Worm (Caenorhabditis elegans) whole organism, L4 larva: ENCODE results near the gene C18A3.11.

Source experiments
- F44E2.7 ChIP-seq: fragments of 200-800 bp; sonication (Bioruptor generic); IDR thresholded peaks from 2 replicates; pipeline ENCODE4 v2.1.2; 2022; ENCODE audit warnings: missing genetic modification characterization, missing compliant biosample characterization
- R02D3.7 ChIP-seq: fragments of 150-350 bp; sonication (generic microtip); optimal IDR thresholded peaks from 3 replicates; lab custom pipeline; 2014; ENCODE audit warnings: missing biosample characterization, missing genetic modification characterization
- Y105C5A.15 ChIP-seq: fragments of 200-800 bp; sonication (Bioruptor generic); IDR thresholded peaks from 2 replicates; pipeline ENCODE4 v1.3.6; 2022; ENCODE audit warnings: missing genetic modification characterization, missing compliant biosample characterization
- arid-1 ChIP-seq: fragments of 200-800 bp; sonication (Bioruptor generic); conservative IDR thresholded peaks from 2 replicates; pipeline ENCODE4 v1.3.6; 2022; ENCODE audit warnings: missing genetic modification reagents, missing genetic modification characterization, missing compliant biosample characterization
- ceh-28 ChIP-seq: fragments of 150-350 bp; optimal IDR thresholded peaks from 2 replicates; lab custom pipeline; 2014; ENCODE audit warnings: missing biosample characterization, missing genetic modification reagents, missing genetic modification characterization
- ces-1 ChIP-seq: fragments of 150-350 bp; sonication (generic microtip); optimal IDR thresholded peaks from 4 replicates; lab custom pipeline; 2014; ENCODE audit warnings: missing biosample characterization, missing genetic modification reagents, missing genetic modification characterization
- cey-2 ChIP-seq: sonication (generic microtip); optimal IDR thresholded peaks from 3 replicates; lab custom pipeline; 2017; ENCODE audit warnings: missing genetic modification characterization, mild to moderate bottlenecking, missing compliant biosample characterization, antibody characterized with exemption, borderline replicate concordance; ENCODE audit not compliant: insufficient read depth
- daf-16 ChIP-seq, 3 experiments: sonication (generic microtip); optimal IDR thresholded peaks; 2 replicates each; lab custom pipeline; 2016 to 2017; ENCODE audit warnings: missing genetic modification characterization in 3 of 3, missing genetic modification reagents in 3 of 3, mild to moderate bottlenecking in 2 of 3, missing compliant biosample characterization in 2 of 3, missing biosample characterization in 1 of 3, moderate library complexity in 1 of 3
- dmd-6 ChIP-seq: fragments of 200-800 bp; sonication (Bioruptor generic); IDR thresholded peaks from 2 replicates; pipeline ENCODE4 v1.3.6; 2022; ENCODE audit warnings: missing genetic modification reagents, missing genetic modification characterization, missing compliant biosample characterization
- dve-1 ChIP-seq: sonication (generic microtip); optimal IDR thresholded peaks from 2 replicates; lab custom pipeline; 2017; ENCODE audit warnings: antibody characterized with exemption, mild to moderate bottlenecking, missing genetic modification characterization, missing compliant biosample characterization; ENCODE audit not compliant: insufficient read depth
- egl-43 ChIP-seq: fragments of 200-800 bp; sonication (Bioruptor generic); IDR thresholded peaks from 2 replicates; pipeline ENCODE4 v1.3.6; 2022; ENCODE audit warnings: missing genetic modification reagents, missing genetic modification characterization, missing compliant biosample characterization
- fos-1 ChIP-seq: fragments of 150-350 bp; optimal IDR thresholded peaks from 2 replicates; lab custom pipeline; 2014; ENCODE audit warnings: missing biosample characterization, missing genetic modification characterization
- hlh-11 ChIP-seq: fragments of 200-800 bp; sonication (Bioruptor generic); optimal IDR thresholded peaks from 2 replicates; lab custom pipeline; 2018; ENCODE audit warnings: mild to moderate bottlenecking, missing genetic modification characterization, missing compliant biosample characterization
- lin-29 ChIP-seq: fragments of 200-800 bp; sonication (Bioruptor generic); IDR thresholded peaks from 2 replicates; pipeline ENCODE4 v1.3.6; 2022; ENCODE audit warnings: missing genetic modification reagents, missing genetic modification characterization, missing compliant biosample characterization
- nhr-237 ChIP-seq: sonication (generic microtip); optimal IDR thresholded peaks from 2 replicates; lab custom pipeline; 2017; ENCODE audit warnings: missing biosample characterization, missing genetic modification characterization
- nhr-25 ChIP-seq: sonication (generic microtip); optimal IDR thresholded peaks from 2 replicates; lab custom pipeline; 2017; ENCODE audit warnings: missing genetic modification characterization, mild to moderate bottlenecking, missing compliant biosample characterization, antibody characterized with exemption, moderate library complexity, borderline replicate concordance; ENCODE audit not compliant: insufficient read depth
- nhr-28 ChIP-seq: fragments of 150-350 bp; optimal IDR thresholded peaks from 2 replicates; lab custom pipeline; 2014; ENCODE audit warnings: missing biosample characterization, missing genetic modification characterization
- pha-4 ChIP-seq, 2 experiments: fragments of 150-350 bp in 1 of 2; fragments of 200-800 bp in 1 of 2; sonication (Bioruptor generic) in 1 of 2; IDR thresholded peaks in 1 of 2; optimal IDR thresholded peaks in 1 of 2; 2 replicates each; pipeline versions ENCODE4 v1.3.6 to Lab custom; 2014 to 2022; ENCODE audit warnings: missing genetic modification characterization in 2 of 2, missing genetic modification reagents in 2 of 2, missing biosample characterization in 1 of 2, missing compliant biosample characterization in 1 of 2
- pqm-1 ChIP-seq: sonication (generic microtip); optimal IDR thresholded peaks from 2 replicates; lab custom pipeline; 2017; ENCODE audit warnings: missing biosample characterization, missing genetic modification characterization
- sdz-12 ChIP-seq: fragments of 200-800 bp; sonication (Bioruptor generic); optimal IDR thresholded peaks from 2 replicates; lab custom pipeline; 2018; ENCODE audit warnings: mild to moderate bottlenecking, missing genetic modification characterization, missing compliant biosample characterization
- skn-1 ChIP-seq: fragments of 150-350 bp; optimal IDR thresholded peaks from 2 replicates; lab custom pipeline; 2014; ENCODE audit warnings: missing biosample characterization, missing genetic modification characterization
- spr-1 ChIP-seq: sonication (generic microtip); optimal IDR thresholded peaks from 2 replicates; lab custom pipeline; 2016; ENCODE audit warnings: mild to moderate bottlenecking, missing genetic modification characterization, missing compliant biosample characterization
- spr-3 ChIP-seq: fragments of 200-800 bp; sonication (Bioruptor generic); optimal IDR thresholded peaks from 2 replicates; lab custom pipeline; 2018; ENCODE audit warnings: mild to moderate bottlenecking, missing genetic modification characterization, missing compliant biosample characterization
- unc-130 ChIP-seq: sonication (generic microtip); optimal IDR thresholded peaks from 2 replicates; lab custom pipeline; 2016; ENCODE audit warnings: missing genetic modification reagents, missing genetic modification characterization, missing compliant biosample characterization
- unc-62 ChIP-seq, 3 experiments: fragments of 150-350 bp in 1 of 3; sonication (generic microtip); optimal IDR thresholded peaks in 2 of 3; peaks in 1 of 3; 1 replicate in 1 of 3; 2 replicates in 2 of 3; lab custom pipeline; 2014 to 2017; ENCODE audit warnings: missing biosample characterization in 3 of 3, missing genetic modification characterization in 3 of 3, missing genetic modification reagents in 3 of 3, missing genotype in 1 of 3
- zag-1 ChIP-seq: fragments of 150-350 bp; optimal IDR thresholded peaks from 2 replicates; lab custom pipeline; 2014; ENCODE audit warnings: missing biosample characterization, missing genetic modification characterization
- zfp-2 ChIP-seq: sonication (generic microtip); optimal IDR thresholded peaks from 2 replicates; lab custom pipeline; 2016; ENCODE audit warnings: mild to moderate bottlenecking, missing genetic modification characterization, missing compliant biosample characterization

The C18A3.11 gene

DNA sequence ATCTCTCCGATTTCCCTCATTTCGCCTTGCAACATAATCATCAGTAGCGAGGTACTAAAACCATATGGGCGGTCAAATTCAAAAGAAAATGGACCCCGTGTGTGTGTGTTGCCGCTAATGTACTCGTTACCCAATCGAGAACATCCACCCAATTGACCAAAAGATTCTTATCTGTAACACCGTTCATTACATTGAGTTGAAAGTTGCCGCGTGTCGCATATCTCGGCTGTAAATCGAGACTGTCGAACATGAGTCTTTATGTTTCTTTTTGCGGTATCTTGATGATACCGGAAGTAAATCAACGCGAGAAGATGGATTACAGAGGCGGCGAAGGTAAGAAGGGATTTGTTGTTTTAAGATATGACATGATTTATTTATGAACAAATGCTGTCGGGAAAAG, 4.9 kb downstream of the C18A3.11 start:
- TF ChIP-seq fos-1 (tag; lab: Kevin White, UChicago) (no peak), ces-1 (GFP tag; lab: Kevin White, UChicago) (no peak), cey-2 (tag; lab: Kevin White, UChicago) (no peak), spr-1 (tag; lab: Kevin White, UChicago) (no peak), unc-62 (GFP tag; optimal IDR thresholded peaks at IDR 0.05 in 1 of 2; lab: Kevin White, UChicago) (peak in 1 of 2 experiments; percentile 1), unc-62 (tag; optimal IDR thresholded peaks at IDR 0.05; lab: Kevin White, UChicago) (no peak)

ce11 chrII:5736599-5736998, 5.8 kb downstream of the C18A3.11 start:
- TF ChIP-seq spr-3 (no peak), unc-62 (GFP tag; optimal IDR thresholded peaks at IDR 0.05 in 1 of 2; lab: Kevin White, UChicago) (peak in 1 of 2 experiments; percentile 97), unc-62 (tag; optimal IDR thresholded peaks at IDR 0.05; lab: Kevin White, UChicago) (no peak)

DNA sequence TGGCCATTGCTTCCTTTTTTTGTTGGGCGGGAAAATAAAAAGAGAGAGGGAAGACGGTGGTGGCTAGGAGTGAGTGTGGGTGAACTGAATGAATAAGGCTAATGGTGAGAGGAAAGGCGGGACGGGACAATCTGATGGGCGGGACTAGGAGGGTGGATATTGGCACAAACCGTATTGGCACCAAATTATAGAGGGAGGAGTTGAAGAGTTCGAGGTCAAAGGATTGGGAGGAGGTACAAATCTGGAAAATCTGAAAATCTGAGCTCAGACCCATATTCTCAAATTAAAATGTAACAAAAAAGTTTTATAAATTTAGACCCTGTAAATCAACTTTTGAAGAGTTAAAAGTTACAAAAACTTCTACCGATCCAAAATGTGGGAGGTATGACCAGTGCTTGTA, 8.0 kb downstream of the C18A3.11 start, which contains the start of gene hlh-14:
Gene hlh-14 (minus strand): TSS at position 101 of the 400 bp plus-strand sequence.
- no peak for TF ChIP-seq zfp-2 (tag; lab: Kevin White, UChicago)
- no peak for TF ChIP-seq zag-1 (tag; lab: Kevin White, UChicago)
- no peak for TF ChIP-seq R02D3.7
- no peak for TF ChIP-seq F44E2.7 (GFP tag; lab: Robert Waterston, UW)
- no peak for TF ChIP-seq Y105C5A.15 (GFP tag; lab: Robert Waterston, UW)
- no peak for TF ChIP-seq skn-1
- TF ChIP-seq lin-29 (GFP tag; lab: Robert Waterston, UW) = no peak
- TF ChIP-seq ceh-28 (tag; lab: Kevin White, UChicago) = no peak
- no peak for TF ChIP-seq sdz-12 (GFP tag; lab: Kevin White, UChicago)
- TF ChIP-seq, all 104 proteins: peak for 0

ce11 chrII:5742767-5743166, 11.9 kb downstream of the C18A3.11 start:
- TF ChIP-seq arid-1 = no peak
- 0 out of 2 replicates have a peak, but pooled peaks have one; percentile 9 for TF ChIP-seq dmd-6
- peak; percentile 71 for TF ChIP-seq pqm-1
- TF ChIP-seq, all 104 proteins: peak for 2

DNA sequence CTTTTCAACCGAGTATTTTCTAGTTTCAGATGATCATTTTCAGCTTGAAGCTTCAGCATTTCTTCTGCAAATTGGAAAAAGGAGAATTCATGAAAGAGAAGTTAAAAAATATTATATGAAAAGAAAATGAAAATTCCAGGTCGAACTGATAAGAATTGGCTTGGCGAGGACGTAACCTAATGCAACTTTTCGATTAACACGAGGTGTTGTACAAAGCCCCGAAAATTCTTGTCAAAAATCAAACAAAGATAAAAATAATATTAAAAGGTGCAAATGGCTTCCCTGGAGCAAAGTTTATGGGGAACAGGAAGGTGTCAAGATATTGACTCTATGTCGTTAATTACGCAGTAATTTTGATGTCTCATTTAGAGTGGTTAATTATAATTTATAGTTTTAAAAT, 13.5 kb downstream of the C18A3.11 start:
- TF ChIP-seq dmd-6 (peak; percentile 55), spr-1 (tag; lab: Kevin White, UChicago) (no peak), pqm-1 (peak; percentile 52), dve-1 (peak; percentile 59)
- TF ChIP-seq, all 104 proteins: peak for 3

- TF ChIP-seq pha-4 (GFP tag; IDR thresholded peaks at IDR 0.05; lab: Robert Waterston, UW) (no peak), pha-4 (tag; optimal IDR thresholded peaks at IDR 0.05; lab: Kevin White, UChicago) (no peak), dmd-6 (0 out of 2 replicates have a peak, but pooled peaks have one; percentile 17)
Measured at ce11 chrII:5745088-5745487, 14.3 kb downstream of the C18A3.11 start, which contains the start of gene F10C1.9. F10C1.9 (minus strand) TSS chrII:5745284.

- TF ChIP-seq daf-16 (GFP tag; optimal IDR thresholded peaks at IDR 0.05; lab: Kevin White, UChicago) (no peak), daf-16 (tag; optimal IDR thresholded peaks at IDR 0.05; lab: Kevin White, UChicago) (peak; percentile 27), unc-130 (GFP tag; lab: Kevin White, UChicago) (no peak), pqm-1 (peak; percentile 73), nhr-237 (tag; lab: Kevin White, UChicago) (no peak), dmd-6 (peak; percentile 21; the same call in 1 of the 2 replicates), R02D3.7 (no peak), pha-4 (GFP tag; IDR thresholded peaks at IDR 0.05; lab: Robert Waterston, UW) (no peak), pha-4 (tag; optimal IDR thresholded peaks at IDR 0.05; lab: Kevin White, UChicago) (no peak), nhr-28 (tag; lab: Kevin White, UChicago) (peak; percentile 72), hlh-11 (tag; lab: Kevin White, UChicago) (peak; percentile 30), egl-43 (GFP tag; lab: Robert Waterston, UW) (no peak), nhr-25 (tag; lab: Kevin White, UChicago) (no peak)
- TF ChIP-seq, all 104 proteins: peak for 5
Measured at ce11 chrII:5747312-5747711, 16.5 kb downstream of the C18A3.11 start.
